Worm (Caenorhabditis elegans) whole organism, mixed stage, embryonic: Measurements from ENCODE around the gene pifk-1.

Source experiments
- blmp-1 ChIP-seq: fragments of 150-350 bp; optimal IDR thresholded peaks from 2 replicates; lab custom pipeline; 2014; ENCODE audit warnings: missing biosample characterization, missing genetic modification characterization
- ceh-39 ChIP-seq: fragments of 150-350 bp; optimal IDR thresholded peaks from 2 replicates; lab custom pipeline; 2014; ENCODE audit warnings: missing biosample characterization, missing genetic modification characterization
- lsy-2 ChIP-seq: fragments of 150-350 bp; optimal IDR thresholded peaks from 2 replicates; lab custom pipeline; 2014; ENCODE audit warnings: missing biosample characterization, missing genetic modification characterization
- nhr-12 ChIP-seq: fragments of 150-350 bp; optimal IDR thresholded peaks from 2 replicates; lab custom pipeline; 2014; ENCODE audit warnings: missing biosample characterization, missing genetic modification characterization
- nhr-2 ChIP-seq: fragments of 150-350 bp; optimal IDR thresholded peaks from 2 replicates; lab custom pipeline; 2014; ENCODE audit warnings: missing biosample characterization, missing genetic modification characterization
- nhr-28 ChIP-seq: fragments of 150-350 bp; optimal IDR thresholded peaks from 2 replicates; lab custom pipeline; 2014; ENCODE audit warnings: missing biosample characterization, missing genetic modification characterization
- snpc-4 ChIP-seq: fragments of 150-350 bp; optimal IDR thresholded peaks from 2 replicates; lab custom pipeline; 2014; ENCODE audit warnings: missing biosample characterization, missing genetic modification characterization
- ztf-11 ChIP-seq: fragments of 150-350 bp; optimal IDR thresholded peaks from 2 replicates; lab custom pipeline; 2014; ENCODE audit warnings: missing biosample characterization, missing genetic modification characterization

DNA sequence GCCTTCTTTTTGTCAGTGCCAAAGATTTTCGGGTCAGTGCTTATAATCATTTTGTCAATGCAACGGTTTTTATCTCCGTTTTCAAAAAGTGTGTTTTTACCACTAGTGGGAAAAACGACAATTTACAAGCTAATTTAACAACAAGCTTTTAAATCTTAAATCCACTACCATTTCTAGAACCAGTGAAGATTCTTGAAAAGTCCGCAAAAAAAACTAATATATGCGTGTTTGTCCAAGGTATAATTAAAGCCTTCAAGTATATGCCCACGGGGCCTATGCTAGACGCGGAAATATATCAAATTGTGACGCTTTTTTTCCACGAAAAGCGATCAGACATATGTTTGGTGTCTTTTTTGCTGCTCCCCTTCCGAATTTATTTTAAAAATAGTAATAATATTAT is 11.7 kb downstream of the pifk-1 start:
- TF ChIP-seq nhr-2 (tag; lab: Kevin White, UChicago) = no peak
- no peak for TF ChIP-seq nhr-12 (tag; lab: Kevin White, UChicago)
- no peak for TF ChIP-seq blmp-1
- TF ChIP-seq snpc-4 = no peak
- TF ChIP-seq nhr-28 (tag; lab: Kevin White, UChicago) = no peak
- no peak for TF ChIP-seq ztf-11 (tag; lab: Kevin White, UChicago)
- TF ChIP-seq ceh-39 = no peak
- no peak for TF ChIP-seq lsy-2 (tag; lab: Kevin White, UChicago)
